Worm (Caenorhabditis elegans): ENCODE measurements around the gene fipr-2.

The fipr-2 gene

DNA sequence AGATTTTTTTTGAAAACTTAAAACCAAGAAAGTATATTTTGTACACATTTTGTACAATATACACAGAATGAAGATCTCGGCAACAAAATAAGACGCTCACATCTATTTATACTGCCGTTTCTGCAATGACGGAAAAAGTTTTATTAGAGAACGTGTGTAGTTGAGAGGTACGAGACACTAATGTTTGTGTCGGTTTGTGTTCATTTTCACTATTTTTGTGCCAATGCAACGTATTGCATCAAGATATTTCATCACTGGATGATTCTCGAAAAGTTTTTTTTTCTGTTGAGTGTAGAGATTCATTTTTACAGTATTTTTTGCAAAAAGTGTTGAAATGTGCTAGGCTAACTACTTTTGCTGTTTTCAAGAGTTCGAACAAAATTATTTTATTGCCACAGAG lies 43.8 kb downstream of the fipr-2 start:
- no peak for TF ChIP-seq F13H6.1 (tag; optimal IDR thresholded peaks at IDR 0.05)
- no peak for TF ChIP-seq syd-9 (tag; optimal IDR thresholded peaks at IDR 0.05)
- TF ChIP-seq K09A11.1 (tag; optimal IDR thresholded peaks at IDR 0.05; ENCODE audit: insufficient read depth) = no peak

DNA sequence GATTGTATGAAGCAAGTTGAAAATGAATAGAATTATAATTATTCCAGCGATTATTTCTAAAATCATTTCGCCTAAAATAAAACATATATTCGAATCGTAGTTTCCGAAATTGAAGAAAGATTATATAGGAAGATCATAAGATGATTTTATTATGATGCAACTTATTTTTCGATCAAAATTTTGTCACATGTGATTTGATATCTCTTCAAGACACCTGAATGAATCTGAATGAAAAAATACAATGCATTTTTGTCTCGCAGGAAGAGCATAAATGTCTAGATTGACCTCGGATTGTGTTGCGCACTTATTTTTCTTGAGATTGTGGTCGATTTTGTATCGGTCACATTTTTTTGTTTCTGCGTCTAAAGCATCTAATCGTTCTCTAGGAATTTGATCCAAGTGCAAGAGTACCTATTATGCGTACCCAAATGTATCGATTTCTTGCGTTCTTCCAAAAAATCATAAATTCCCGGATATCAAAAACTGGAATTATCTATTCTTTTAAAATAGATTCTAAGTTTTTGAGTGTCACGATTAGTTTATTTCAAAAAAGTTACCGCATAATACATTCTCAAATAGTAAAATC lies 45.4 kb downstream of the fipr-2 start, which contains the start of gene hrg-2:
Gene hrg-2 (minus strand): TSS at position 98 of the 586 bp plus-strand sequence.
- TF ChIP-seq pat-9 (tag; optimal IDR thresholded peaks at IDR 0.05) (no peak), lim-6 (tag; optimal IDR thresholded peaks at IDR 0.05) (no peak), hlh-8 (tag; optimal IDR thresholded peaks at IDR 0.05) (no peak), hlh-13 (GFP tag; optimal IDR thresholded peaks at IDR 0.05) (no peak), hlh-30 (tag; optimal IDR thresholded peaks at IDR 0.05; ENCODE audit: insufficient read depth) (no peak), nhr-232 (tag; optimal IDR thresholded peaks at IDR 0.05) (no peak), madf-2 (tag; optimal IDR thresholded peaks at IDR 0.05) (no peak), eyg-1 (tag; optimal IDR thresholded peaks at IDR 0.05) (no peak), odd-2 (tag; optimal IDR thresholded peaks at IDR 0.05) (no peak), ceh-2 (tag; optimal IDR thresholded peaks at IDR 0.05) (no peak), ceh-6 (GFP tag; optimal IDR thresholded peaks at IDR 0.05) (no peak), dve-1 (tag; optimal IDR thresholded peaks at IDR 0.05) (no peak), pax-1 (tag; optimal IDR thresholded peaks at IDR 0.05) (no peak), unc-42 (tag; optimal IDR thresholded peaks at IDR 0.05) (no peak), K09A11.1 (tag; optimal IDR thresholded peaks at IDR 0.05; ENCODE audit: insufficient read depth) (no peak), che-1 (tag; optimal IDR thresholded peaks at IDR 0.05) (no peak), ceh-22 (tag; optimal IDR thresholded peaks at IDR 0.05) (no peak), ceh-9 (tag; optimal IDR thresholded peaks at IDR 0.05) (no peak), ceh-34 (tag; optimal IDR thresholded peaks at IDR 0.05) (no peak)

DNA sequence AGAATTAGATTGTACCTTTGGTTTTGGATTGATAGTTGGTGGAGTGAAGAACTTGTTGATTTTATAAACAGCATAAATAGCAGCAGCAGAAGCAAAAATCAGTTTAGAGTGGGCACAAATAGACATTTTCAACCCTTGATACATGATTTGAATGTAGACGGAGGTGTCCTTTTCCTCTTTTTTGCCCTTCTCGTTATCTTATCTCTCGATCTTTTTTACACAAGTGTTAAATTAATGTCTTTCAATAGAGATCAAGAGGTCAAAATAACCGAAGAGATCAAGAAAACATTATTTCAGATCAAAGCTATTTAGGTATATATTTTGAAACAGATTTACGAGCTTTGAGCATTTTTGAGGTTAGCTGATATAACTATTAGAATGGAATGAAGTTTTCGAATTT lies 46.8 kb downstream of the fipr-2 start, which contains the start of gene cdr-7:
Gene cdr-7 (minus strand): TSS at position 205 of the 400 bp plus-strand sequence.
- TF ChIP-seq ceh-18 (tag; optimal IDR thresholded peaks at IDR 0.05) (no peak), unc-55 (GFP tag; optimal IDR thresholded peaks at IDR 0.05) (no peak), rnt-1 (tag; optimal IDR thresholded peaks at IDR 0.05) (no peak), unc-86 (tag; optimal IDR thresholded peaks at IDR 0.05) (no peak), tbx-2 (tag; optimal IDR thresholded peaks at IDR 0.05) (no peak), fkh-10 (GFP tag; optimal IDR thresholded peaks at IDR 0.05) (no peak), ceh-30 (tag; optimal IDR thresholded peaks at IDR 0.05) (no peak), nfya-1 (tag; optimal IDR thresholded peaks at IDR 0.05) (no peak), sox-2 (GFP tag; IDR thresholded peaks at IDR 0.05) (no peak), ets-4 (tag; optimal IDR thresholded peaks at IDR 0.05) (no peak), unc-42 (tag; optimal IDR thresholded peaks at IDR 0.05) (no peak), pax-1 (tag; optimal IDR thresholded peaks at IDR 0.05) (no peak), hlh-8 (tag; optimal IDR thresholded peaks at IDR 0.05) (no peak), pag-3 (tag; optimal IDR thresholded peaks at IDR 0.05; ENCODE audit: borderline replicate concordance) (no peak)

DNA sequence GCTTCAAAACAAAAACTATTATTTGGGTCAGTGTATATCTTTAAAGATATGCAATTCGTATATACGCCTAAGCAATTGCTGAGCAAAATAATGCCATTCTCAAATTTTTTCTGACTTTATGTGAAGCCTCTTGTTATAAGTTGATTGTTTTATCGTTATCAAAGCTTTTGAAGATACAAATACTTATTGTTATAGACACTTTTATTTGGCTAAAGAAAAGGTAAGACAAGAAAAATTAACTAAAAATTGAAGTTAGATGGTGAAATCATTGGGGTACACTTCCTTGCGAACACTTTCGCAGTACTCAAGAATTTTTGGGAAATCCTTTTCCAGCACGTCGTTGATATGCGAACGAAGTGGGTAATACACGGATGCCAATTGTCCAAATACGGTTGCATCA lies 47.2 kb downstream of the fipr-2 start:
- TF ChIP-seq odd-2 (tag; optimal IDR thresholded peaks at IDR 0.05) = no peak
- TF ChIP-seq elt-2 (tag; optimal IDR thresholded peaks at IDR 0.05) = no peak
- TF ChIP-seq K02D7.2 (tag; optimal IDR thresholded peaks at IDR 0.05) = no peak
- no peak for TF ChIP-seq F13H6.1 (tag; optimal IDR thresholded peaks at IDR 0.05)
- no peak for TF ChIP-seq dmd-4 (tag; optimal IDR thresholded peaks at IDR 0.05; ENCODE audit: borderline replicate concordance)
- TF ChIP-seq ceh-6 (GFP tag; optimal IDR thresholded peaks at IDR 0.05) = no peak

Data from whole organism, late embryonic.